Worm (Caenorhabditis elegans) whole organism, young adult: ENCODE measurements around the gene sec-16A.1.

ENCODE experiments used
- F49E8.2 ChIP-seq: sonication (generic microtip); optimal IDR thresholded peaks from 3 replicates; lab custom pipeline; 2017; ENCODE audit warnings: missing genetic modification characterization, mild to moderate bottlenecking, missing compliant biosample characterization, antibody characterized with exemption, moderate library complexity; ENCODE audit not compliant: insufficient read depth
- athp-1 ChIP-seq: sonication (generic microtip); optimal IDR thresholded peaks from 2 replicates; lab custom pipeline; 2017; ENCODE audit warnings: mild to moderate bottlenecking, missing genetic modification characterization, missing compliant biosample characterization
- lin-40 ChIP-seq: sonication (generic microtip); optimal IDR thresholded peaks from 2 replicates; lab custom pipeline; 2016; ENCODE audit warnings: missing genetic modification characterization, mild to moderate bottlenecking, missing compliant biosample characterization, missing genotype, missing genetic modification reagents
- mes-4 ChIP-seq: sonication (generic microtip); optimal IDR thresholded peaks from 2 replicates; lab custom pipeline; 2016; ENCODE audit warnings: missing genotype, missing genetic modification characterization, missing compliant biosample characterization
- nfya-2 ChIP-seq: fragments of 200-800 bp; sonication (Bioruptor generic); IDR thresholded peaks from 2 replicates; pipeline ENCODE4 v1.3.6; 2022; ENCODE audit warnings: missing genetic modification reagents, missing genetic modification characterization, missing compliant biosample characterization
- nhr-27 ChIP-seq: fragments of 200-800 bp; sonication (Bioruptor generic); optimal IDR thresholded peaks from 2 replicates; lab custom pipeline; 2018; ENCODE audit warnings: mild to moderate bottlenecking, missing genetic modification characterization, moderate library complexity, missing compliant biosample characterization
- repo-1 ChIP-seq: sonication (generic microtip); optimal IDR thresholded peaks from 2 replicates; lab custom pipeline; 2017; ENCODE audit warnings: mild to moderate bottlenecking, missing genetic modification characterization, missing compliant biosample characterization
- rpc-1 ChIP-seq, 2 experiments: fragments of 150-350 bp in 1 of 2; sonication (generic microtip) in 1 of 2; optimal IDR thresholded peaks; 2 replicates each; lab custom pipeline; 2014 to 2018; ENCODE audit warnings: missing biosample characterization in 1 of 2, missing genetic modification characterization in 1 of 2, missing genetic modification reagents in 1 of 2, missing genotype in 1 of 2
- sdz-38 ChIP-seq: sonication (generic microtip); optimal IDR thresholded peaks from 2 replicates; lab custom pipeline; 2016; ENCODE audit warnings: missing genotype, missing genetic modification characterization, missing compliant biosample characterization
- snpc-4 ChIP-seq, 5 experiments: fragments of 150-350 bp in 1 of 5; sonication (generic microtip) in 4 of 5; optimal IDR thresholded peaks; 2 replicates each; lab custom pipeline; 2014 to 2018; ENCODE audit warnings: missing genetic modification characterization in 5 of 5, missing biosample characterization in 3 of 5, antibody characterized with exemption in 2 of 5, mild to moderate bottlenecking in 2 of 5, missing compliant biosample characterization in 2 of 5, missing genotype in 2 of 5, moderate library complexity in 2 of 5, missing genetic modification reagents in 1 of 5
- ztf-28 ChIP-seq: fragments of 200-800 bp; sonication (Bioruptor generic); IDR thresholded peaks from 2 replicates; pipeline ENCODE4 v1.3.6; 2022; ENCODE audit warnings: missing genetic modification reagents, missing genetic modification characterization, missing compliant biosample characterization

- TF ChIP-seq lin-40 (tag; lab: Kevin White, UChicago) (no peak), sdz-38 (no peak), F49E8.2 (tag; lab: Kevin White, UChicago) (no peak), snpc-4 (GFP tag; optimal IDR thresholded peaks at IDR 0.05; lab: Kevin White, UChicago) (no peak), snpc-4 (tag; optimal IDR thresholded peaks at IDR 0.05; lab: Kevin White, UChicago) (no peak), mes-4 (tag; lab: Kevin White, UChicago) (no peak), repo-1 (tag; lab: Kevin White, UChicago) (no peak), nhr-27 (tag; lab: Kevin White, UChicago) (no peak), ztf-28 (GFP tag; lab: Robert Waterston, UW) (no peak), athp-1 (tag; lab: Kevin White, UChicago) (no peak), nfya-2 (GFP tag; lab: Robert Waterston, UW) (no peak), rpc-1 (optimal IDR thresholded peaks at IDR 0.05; lab: Kevin White, UChicago) (no peak), rpc-1 (tag; optimal IDR thresholded peaks at IDR 0.05; lab: Kevin White, UChicago) (no peak)
These were observed 29.1 kb downstream of the sec-16A.1 start, which contains the start of gene irld-34 for ce11 chrIII:9154766-9155165.
